Worm (Caenorhabditis elegans): ENCODE measurements around the gene nhr-261.

DNA sequence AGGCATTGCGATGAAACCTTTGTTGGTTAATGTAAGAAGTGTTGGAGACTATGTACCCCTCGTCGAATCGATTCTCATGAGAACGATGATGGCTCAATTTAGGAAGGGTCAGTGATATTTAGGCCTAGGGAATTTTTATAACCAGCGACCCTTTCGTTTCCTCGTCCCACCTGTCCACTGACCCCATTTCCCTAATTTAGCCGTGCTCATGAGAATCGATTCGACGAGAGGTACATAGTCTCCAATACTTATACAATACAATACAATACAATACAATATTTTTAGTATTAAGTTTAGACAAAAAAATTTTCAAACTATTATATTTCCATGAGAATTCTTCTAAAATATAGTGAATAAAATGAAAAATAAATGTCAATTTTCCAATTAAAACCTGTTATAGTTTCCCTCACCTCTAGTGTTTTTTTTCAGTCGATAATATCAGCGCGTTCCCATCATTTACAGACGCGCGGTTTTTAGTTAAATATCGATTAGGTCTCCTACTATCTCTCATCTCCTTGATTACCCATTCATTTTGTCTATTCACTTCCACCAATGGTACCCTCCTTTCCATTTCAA lies 42.2 kb upstream of the nhr-261 start, which contains the start of the genes F53C3.11 and fbxb-103:
- TF ChIP-seq nhr-12 (tag; optimal IDR thresholded peaks at IDR 0.05) (no peak), unc-39 (tag; optimal IDR thresholded peaks at IDR 0.05) (no peak)

All from whole organism, mixed stage, embryonic.